Worm (Caenorhabditis elegans) whole organism, L4 larva: ENCODE data around the gene rpn-5.

Source experiments
- F10B5.3 ChIP-seq: sonication (generic microtip); optimal IDR thresholded peaks from 2 replicates; lab custom pipeline; 2016; ENCODE audit warnings: mild to moderate bottlenecking, missing genetic modification characterization, missing compliant biosample characterization
- Y48G9A.11 ChIP-seq: fragments of 200-800 bp; sonication (Bioruptor generic); IDR thresholded peaks from 2 replicates; pipeline ENCODE4 v1.3.6; 2022; ENCODE audit warnings: missing genetic modification reagents, missing genetic modification characterization, missing compliant biosample characterization
- Y5F2A.4 ChIP-seq: fragments of 200-800 bp; sonication (Bioruptor generic); optimal IDR thresholded peaks from 2 replicates; lab custom pipeline; 2018; ENCODE audit warnings: mild to moderate bottlenecking, missing genetic modification characterization, missing compliant biosample characterization
- aha-1 ChIP-seq: fragments of 150-350 bp; peaks from one replicate; lab custom pipeline; 2014; ENCODE audit warnings: missing biosample characterization, missing genetic modification characterization
- arid-1 ChIP-seq: fragments of 200-800 bp; sonication (Bioruptor generic); conservative IDR thresholded peaks from 2 replicates; pipeline ENCODE4 v1.3.6; 2022; ENCODE audit warnings: missing genetic modification reagents, missing genetic modification characterization, missing compliant biosample characterization
- attf-4 ChIP-seq: sonication (generic microtip); optimal IDR thresholded peaks from 3 replicates; lab custom pipeline; 2017; ENCODE audit warnings: missing biosample characterization, missing genetic modification characterization
- ceh-62 ChIP-seq: sonication (generic microtip); optimal IDR thresholded peaks from 2 replicates; lab custom pipeline; 2017; ENCODE audit warnings: missing biosample characterization, missing genetic modification characterization
- ctbp-1 ChIP-seq: fragments of 200-800 bp; sonication (Bioruptor generic); IDR thresholded peaks from 2 replicates; pipeline ENCODE4 v1.3.6; 2022; ENCODE audit warnings: missing genetic modification reagents, missing genetic modification characterization, missing compliant biosample characterization
- daf-12 ChIP-seq: fragments of 150-350 bp; optimal IDR thresholded peaks from 2 replicates; lab custom pipeline; 2014; ENCODE audit warnings: missing biosample characterization, missing genetic modification reagents, missing genetic modification characterization
- daf-16 ChIP-seq, 3 experiments: sonication (generic microtip); optimal IDR thresholded peaks; 2 replicates each; lab custom pipeline; 2016 to 2017; ENCODE audit warnings: missing genetic modification characterization in 3 of 3, missing genetic modification reagents in 3 of 3, mild to moderate bottlenecking in 2 of 3, missing compliant biosample characterization in 2 of 3, missing biosample characterization in 1 of 3, moderate library complexity in 1 of 3
- daf-8 ChIP-seq: fragments of 200-800 bp; sonication (Bioruptor generic); IDR thresholded peaks from 2 replicates; pipeline ENCODE4 v1.3.6; 2022; ENCODE audit warnings: missing genetic modification characterization, missing compliant biosample characterization
- dmd-6 ChIP-seq: fragments of 200-800 bp; sonication (Bioruptor generic); IDR thresholded peaks from 2 replicates; pipeline ENCODE4 v1.3.6; 2022; ENCODE audit warnings: missing genetic modification reagents, missing genetic modification characterization, missing compliant biosample characterization
- dmd-8 ChIP-seq: fragments of 200-800 bp; sonication (Bioruptor generic); IDR thresholded peaks from 2 replicates; pipeline ENCODE4 v1.3.6; 2022; ENCODE audit warnings: missing genetic modification characterization, missing compliant biosample characterization
- dpl-1 ChIP-seq: fragments of 150-350 bp; optimal IDR thresholded peaks from 2 replicates; lab custom pipeline; 2014; ENCODE audit warnings: missing biosample characterization, missing genetic modification reagents, missing genetic modification characterization
- egl-27 ChIP-seq: sonication (generic microtip); optimal IDR thresholded peaks from 3 replicates; lab custom pipeline; 2017; ENCODE audit warnings: missing biosample characterization, missing genetic modification reagents, missing genetic modification characterization
- gei-8 ChIP-seq: fragments of 200-800 bp; sonication (Bioruptor generic); optimal IDR thresholded peaks from 2 replicates; lab custom pipeline; 2018; ENCODE audit warnings: mild to moderate bottlenecking, missing genetic modification characterization, missing compliant biosample characterization
- hlh-11 ChIP-seq: fragments of 200-800 bp; sonication (Bioruptor generic); optimal IDR thresholded peaks from 2 replicates; lab custom pipeline; 2018; ENCODE audit warnings: mild to moderate bottlenecking, missing genetic modification characterization, missing compliant biosample characterization
- hmg-1.1 ChIP-seq: fragments of 200-800 bp; sonication (Bioruptor generic); IDR thresholded peaks from 2 replicates; pipeline ENCODE4 v1.3.6; 2022; ENCODE audit warnings: missing genetic modification reagents, missing genetic modification characterization, missing compliant biosample characterization
- jun-1 ChIP-seq: fragments of 150-350 bp; optimal IDR thresholded peaks from 2 replicates; lab custom pipeline; 2014; ENCODE audit warnings: missing biosample characterization, missing genetic modification reagents, missing genetic modification characterization
- lin-13 ChIP-seq: fragments of 150-350 bp; optimal IDR thresholded peaks from 2 replicates; lab custom pipeline; 2014; ENCODE audit warnings: missing biosample characterization, missing genetic modification reagents, missing genetic modification characterization
- lin-38 ChIP-seq: fragments of 200-800 bp; sonication (Bioruptor generic); IDR thresholded peaks from 2 replicates; pipeline ENCODE4 v1.3.6; 2022; ENCODE audit warnings: missing genetic modification reagents, missing genetic modification characterization, missing compliant biosample characterization
- lsy-2 ChIP-seq, 2 experiments: fragments of 150-350 bp in 1 of 2; sonication (generic microtip) in 1 of 2; optimal IDR thresholded peaks; 2 replicates each; lab custom pipeline; 2014 to 2017; ENCODE audit warnings: missing biosample characterization in 2 of 2, missing genetic modification characterization in 2 of 2
- nhr-10 ChIP-seq: fragments of 150-350 bp; optimal IDR thresholded peaks from 2 replicates; lab custom pipeline; 2014; ENCODE audit warnings: missing biosample characterization, missing genetic modification characterization
- nhr-102 ChIP-seq: sonication (generic microtip); optimal IDR thresholded peaks from 2 replicates; lab custom pipeline; 2016; ENCODE audit warnings: mild to moderate bottlenecking, missing genetic modification characterization, moderate library complexity, missing compliant biosample characterization
- nhr-111 ChIP-seq: fragments of 200-800 bp; sonication (Bioruptor generic); optimal IDR thresholded peaks from 2 replicates; lab custom pipeline; 2018; ENCODE audit warnings: mild to moderate bottlenecking, missing genetic modification characterization, missing compliant biosample characterization
- nhr-48 ChIP-seq: sonication (generic microtip); optimal IDR thresholded peaks from 2 replicates; lab custom pipeline; 2016; ENCODE audit warnings: mild to moderate bottlenecking, missing genetic modification characterization, missing compliant biosample characterization
- nhr-77 ChIP-seq: fragments of 150-350 bp; optimal IDR thresholded peaks from 2 replicates; lab custom pipeline; 2014; ENCODE audit warnings: missing biosample characterization, missing genetic modification characterization
- pqm-1 ChIP-seq: sonication (generic microtip); optimal IDR thresholded peaks from 2 replicates; lab custom pipeline; 2017; ENCODE audit warnings: missing biosample characterization, missing genetic modification characterization
- snpc-4 ChIP-seq: fragments of 150-350 bp; optimal IDR thresholded peaks from 2 replicates; lab custom pipeline; 2014; ENCODE audit warnings: missing biosample characterization, missing genetic modification characterization
- tag-97 ChIP-seq: fragments of 200-800 bp; sonication (Bioruptor generic); IDR thresholded peaks from 2 replicates; pipeline ENCODE4 v1.3.6; 2022; ENCODE audit warnings: missing genetic modification characterization, missing compliant biosample characterization
- unc-39 ChIP-seq: sonication (generic microtip); optimal IDR thresholded peaks from 2 replicates; lab custom pipeline; 2017; ENCODE audit warnings: missing biosample characterization, missing genetic modification characterization
- unc-62 ChIP-seq, 3 experiments: fragments of 150-350 bp in 1 of 3; sonication (generic microtip); optimal IDR thresholded peaks in 2 of 3; peaks in 1 of 3; 1 replicate in 1 of 3; 2 replicates in 2 of 3; lab custom pipeline; 2014 to 2017; ENCODE audit warnings: missing biosample characterization in 3 of 3, missing genetic modification characterization in 3 of 3, missing genetic modification reagents in 3 of 3, missing genotype in 1 of 3
- zip-2 ChIP-seq: fragments of 150-350 bp; optimal IDR thresholded peaks from 2 replicates; lab custom pipeline; 2014; ENCODE audit warnings: missing biosample characterization, missing genetic modification characterization
- ztf-7 ChIP-seq: fragments of 150-350 bp; optimal IDR thresholded peaks from 2 replicates; lab custom pipeline; 2014; ENCODE audit warnings: missing biosample characterization, missing genetic modification characterization

Gene rpn-5

ce11 chrII:4671692-4672091 lies 26.5 kb downstream of the rpn-5 start, which contains the start of gene T05A7.6:
T05A7.6 (minus strand) TSS chrII:4671792.
- TF ChIP-seq nhr-77 (tag; lab: Kevin White, UChicago) (no peak), nhr-111 (GFP tag; lab: Kevin White, UChicago) (no peak), attf-4 (tag; lab: Kevin White, UChicago) (no peak), lin-13 (GFP tag; lab: Kevin White, UChicago) (no peak), zip-2 (tag; lab: Kevin White, UChicago) (no peak), snpc-4 (tag; lab: Kevin White, UChicago) (no peak), lin-38 (GFP tag; lab: Robert Waterston, UW) (no peak), Y5F2A.4 (GFP tag; lab: Kevin White, UChicago) (no peak), arid-1 (GFP tag; lab: Robert Waterston, UW) (no peak), F10B5.3 (tag; lab: Kevin White, UChicago) (no peak)

ce11 chrII:4667572-4667971 lies 30.7 kb downstream of the rpn-5 start, which contains the start of gene fut-5:
fut-5 (minus strand) TSS chrII:4667672.
- TF ChIP-seq nhr-10 (no peak), aha-1 (tag; lab: Kevin White, UChicago) (peak; percentile 0)

ce11 chrII:4665359-4665758 lies 32.9 kb downstream of the rpn-5 start, which contains the start of gene T05A7.11:
T05A7.11 (minus strand) TSS chrII:4665459.
- TF ChIP-seq daf-16 (GFP tag; optimal IDR thresholded peaks at IDR 0.05; lab: Kevin White, UChicago) (no peak), daf-16 (tag; optimal IDR thresholded peaks at IDR 0.05; lab: Kevin White, UChicago) (no peak), dmd-6 (no peak), unc-39 (tag; lab: Kevin White, UChicago) (no peak), Y48G9A.11 (GFP tag; lab: Robert Waterston, UW) (no peak), hmg-1.1 (GFP tag; lab: Robert Waterston, UW) (no peak)

ce11 chrII:4663186-4663585 lies 35.0 kb downstream of the rpn-5 start, which contains the start of gene T05A7.12:
T05A7.12 (minus strand) TSS chrII:4663286.
- no peak for TF ChIP-seq nhr-102 (tag; lab: Kevin White, UChicago)
- TF ChIP-seq egl-27 (tag; lab: Kevin White, UChicago) = no peak
- no peak for TF ChIP-seq ceh-62
- no peak for TF ChIP-seq jun-1 (tag; lab: Kevin White, UChicago)
- TF ChIP-seq daf-16 (GFP tag; optimal IDR thresholded peaks at IDR 0.05; lab: Kevin White, UChicago) = no peak
- no peak for TF ChIP-seq daf-16 (tag; optimal IDR thresholded peaks at IDR 0.05; lab: Kevin White, UChicago)
- TF ChIP-seq unc-62 (GFP tag; optimal IDR thresholded peaks at IDR 0.05 in 1 of 2; lab: Kevin White, UChicago) = no peak
- no peak for TF ChIP-seq unc-62 (tag; optimal IDR thresholded peaks at IDR 0.05; lab: Kevin White, UChicago)
- TF ChIP-seq hlh-11 (tag; lab: Kevin White, UChicago) = no peak
- no peak for TF ChIP-seq ztf-7 (tag; lab: Kevin White, UChicago)
- TF ChIP-seq F10B5.3 (tag; lab: Kevin White, UChicago) = no peak
- no peak for TF ChIP-seq nhr-48 (tag; lab: Kevin White, UChicago)
- no peak for TF ChIP-seq tag-97 (GFP tag; lab: Robert Waterston, UW)
- no peak for TF ChIP-seq gei-8 (GFP tag; lab: Kevin White, UChicago)
- TF ChIP-seq daf-12 (tag; lab: Kevin White, UChicago) = no peak
- no peak for TF ChIP-seq ctbp-1 (GFP tag; lab: Robert Waterston, UW)
- TF ChIP-seq daf-8 (GFP tag; lab: Robert Waterston, UW) = no peak
- no peak for TF ChIP-seq dpl-1 (GFP tag; lab: Kevin White, UChicago)
- no peak for TF ChIP-seq pqm-1 (tag; lab: Kevin White, UChicago)
- TF ChIP-seq lsy-2 (tag; optimal IDR thresholded peaks at IDR 0.05; lab: Kevin White, UChicago) = no peak
- no peak for TF ChIP-seq dmd-8 (GFP tag; lab: Robert Waterston, UW)
